Worm (Caenorhabditis elegans) whole organism, young adult: Measurements from ENCODE around the gene csn-1.

Source experiments
- B0336.3 ChIP-seq: fragments of 200-800 bp; sonication (Bioruptor generic); IDR thresholded peaks from 2 replicates; pipeline ENCODE4 v1.3.6; 2022; ENCODE audit warnings: missing genetic modification characterization, missing compliant biosample characterization
- F22D6.2 ChIP-seq: sonication (generic microtip); optimal IDR thresholded peaks from 2 replicates; lab custom pipeline; 2016; ENCODE audit warnings: mild to moderate bottlenecking, missing genetic modification characterization, missing compliant biosample characterization
- F23B12.7 ChIP-seq: sonication (generic microtip); optimal IDR thresholded peaks from 2 replicates; lab custom pipeline; 2017; ENCODE audit warnings: missing genetic modification characterization, mild to moderate bottlenecking, missing compliant biosample characterization, antibody characterized with exemption, moderate library complexity; ENCODE audit not compliant: insufficient read depth
- F37B4.10 ChIP-seq: fragments of 200-800 bp; sonication (Bioruptor generic); IDR thresholded peaks from 2 replicates; pipeline ENCODE4 v1.3.6; 2022; ENCODE audit warnings: missing genetic modification characterization, missing compliant biosample characterization
- F57C9.4 ChIP-seq: sonication (generic microtip); optimal IDR thresholded peaks from 2 replicates; lab custom pipeline; 2017; ENCODE audit warnings: mild to moderate bottlenecking, missing genetic modification characterization, missing compliant biosample characterization
- Y67H2A.10 ChIP-seq: fragments of 200-800 bp; sonication (Bioruptor generic); conservative IDR thresholded peaks from 2 replicates; pipeline ENCODE4 v1.3.6; 2022; ENCODE audit warnings: missing genetic modification reagents, missing genetic modification characterization, missing compliant biosample characterization
- Y95B8A.8 ChIP-seq: fragments of 200-800 bp; sonication (Bioruptor generic); IDR thresholded peaks from 2 replicates; pipeline ENCODE4 v1.3.6; 2022; ENCODE audit warnings: missing genetic modification reagents, missing genetic modification characterization, missing compliant biosample characterization
- aptf-2 ChIP-seq: fragments of 200-800 bp; sonication (Bioruptor generic); conservative IDR thresholded peaks from 2 replicates; pipeline ENCODE4 v1.3.6; 2022; ENCODE audit warnings: missing genetic modification reagents, missing genetic modification characterization, missing compliant biosample characterization
- attf-5 ChIP-seq: fragments of 200-800 bp; sonication (Bioruptor generic); optimal IDR thresholded peaks from 2 replicates; lab custom pipeline; 2018; ENCODE audit warnings: mild to moderate bottlenecking, missing genetic modification characterization, missing compliant biosample characterization
- bed-2 ChIP-seq: fragments of 200-800 bp; sonication (Bioruptor generic); IDR thresholded peaks from 2 replicates; pipeline ENCODE4 v1.3.6; 2022; ENCODE audit warnings: missing genetic modification reagents, missing genetic modification characterization, missing compliant biosample characterization
- cebp-1 ChIP-seq, 2 experiments: fragments of 200-800 bp in 1 of 2; sonication (Bioruptor generic) in 1 of 2; sonication (generic microtip) in 1 of 2; IDR thresholded peaks in 1 of 2; optimal IDR thresholded peaks in 1 of 2; 2 replicates each; pipeline versions ENCODE4 v1.3.6 to Lab custom; 2017 to 2022; ENCODE audit warnings: missing compliant biosample characterization in 2 of 2, missing genetic modification characterization in 2 of 2, mild to moderate bottlenecking in 1 of 2, missing genetic modification reagents in 1 of 2, moderate library complexity in 1 of 2
- cebp-2 ChIP-seq: fragments of 200-800 bp; sonication (Bioruptor generic); IDR thresholded peaks from 2 replicates; pipeline ENCODE4 v1.3.6; 2022; ENCODE audit warnings: missing genetic modification characterization, missing compliant biosample characterization
- ceh-100 ChIP-seq: fragments of 200-800 bp; sonication (Bioruptor generic); IDR thresholded peaks from 2 replicates; pipeline ENCODE4 v1.3.6; 2022; ENCODE audit warnings: missing genetic modification reagents, missing genetic modification characterization, missing compliant biosample characterization
- ceh-27 ChIP-seq: fragments of 200-800 bp; sonication (Bioruptor generic); optimal IDR thresholded peaks from 2 replicates; lab custom pipeline; 2018; ENCODE audit warnings: mild to moderate bottlenecking, missing genetic modification characterization, moderate library complexity, missing compliant biosample characterization
- ceh-79 ChIP-seq: sonication (generic microtip); optimal IDR thresholded peaks from 2 replicates; lab custom pipeline; 2017; ENCODE audit warnings: mild to moderate bottlenecking, missing genetic modification characterization, missing compliant biosample characterization
- ceh-91 ChIP-seq: fragments of 200-800 bp; sonication (Bioruptor generic); IDR thresholded peaks from 2 replicates; pipeline ENCODE4 v1.3.6; 2022; ENCODE audit warnings: missing genetic modification reagents, missing genetic modification characterization, missing compliant biosample characterization
- die-1 ChIP-seq: sonication (generic microtip); optimal IDR thresholded peaks from 2 replicates; lab custom pipeline; 2016; ENCODE audit warnings: missing genotype, mild to moderate bottlenecking, missing genetic modification characterization, missing compliant biosample characterization
- dox-1 ChIP-seq: fragments of 200-800 bp; sonication (Bioruptor generic); IDR thresholded peaks from 2 replicates; pipeline ENCODE4 v1.3.6; 2022; ENCODE audit warnings: missing genetic modification reagents, missing genetic modification characterization, missing compliant biosample characterization
- egl-44 ChIP-seq: fragments of 200-800 bp; sonication (Bioruptor generic); IDR thresholded peaks from 2 replicates; pipeline ENCODE4 v1.3.6; 2022; ENCODE audit warnings: missing genetic modification reagents, missing genetic modification characterization, missing compliant biosample characterization
- egrh-3 ChIP-seq: fragments of 200-800 bp; sonication (Bioruptor generic); IDR thresholded peaks from 2 replicates; pipeline ENCODE4 v1.3.6; 2022; ENCODE audit warnings: missing genetic modification reagents, missing genetic modification characterization, missing compliant biosample characterization
- gei-17 ChIP-seq: fragments of 200-800 bp; sonication (Bioruptor generic); optimal IDR thresholded peaks from 2 replicates; lab custom pipeline; 2018; ENCODE audit warnings: mild to moderate bottlenecking, missing genetic modification characterization, missing compliant biosample characterization
- hlh-12 ChIP-seq: sonication (generic microtip); optimal IDR thresholded peaks from 2 replicates; lab custom pipeline; 2016; ENCODE audit warnings: missing genetic modification characterization, missing compliant biosample characterization
- hlh-26 ChIP-seq: fragments of 200-800 bp; sonication (Bioruptor generic); conservative IDR thresholded peaks from 2 replicates; pipeline ENCODE4 v1.3.6; 2022; ENCODE audit warnings: missing genetic modification reagents, missing genetic modification characterization, missing compliant biosample characterization
- hmg-1.2 ChIP-seq: fragments of 200-800 bp; sonication (Bioruptor generic); IDR thresholded peaks from 2 replicates; pipeline ENCODE4 v1.3.6; 2022; ENCODE audit warnings: missing genetic modification reagents, missing genetic modification characterization, missing compliant biosample characterization
- let-526 ChIP-seq: fragments of 200-800 bp; sonication (Bioruptor generic); IDR thresholded peaks from 2 replicates; pipeline ENCODE4 v1.3.6; 2022; ENCODE audit warnings: missing genetic modification reagents, missing genetic modification characterization, missing compliant biosample characterization
- let-607 ChIP-seq, 2 experiments: fragments of 200-800 bp in 1 of 2; sonication (Bioruptor generic) in 1 of 2; sonication (generic microtip) in 1 of 2; optimal IDR thresholded peaks; 2 replicates each; lab custom pipeline; 2016 to 2018; ENCODE audit warnings: mild to moderate bottlenecking in 2 of 2, missing compliant biosample characterization in 2 of 2, missing genetic modification characterization in 2 of 2, moderate library complexity in 2 of 2, missing genotype in 1 of 2
- lin-40 ChIP-seq: sonication (generic microtip); optimal IDR thresholded peaks from 2 replicates; lab custom pipeline; 2016; ENCODE audit warnings: missing genetic modification characterization, mild to moderate bottlenecking, missing compliant biosample characterization, missing genotype, missing genetic modification reagents
- lin-54 ChIP-seq: fragments of 200-800 bp; sonication (Bioruptor generic); optimal IDR thresholded peaks from 2 replicates; lab custom pipeline; 2018; ENCODE audit warnings: mild to moderate bottlenecking, missing genetic modification characterization, missing compliant biosample characterization
- lir-1 ChIP-seq: fragments of 200-800 bp; sonication (Bioruptor generic); conservative IDR thresholded peaks from 2 replicates; pipeline ENCODE4 v1.3.6; 2022; ENCODE audit warnings: missing genetic modification reagents, missing genetic modification characterization, missing compliant biosample characterization
- lsl-1 ChIP-seq: fragments of 200-800 bp; sonication (Bioruptor generic); optimal IDR thresholded peaks from 2 replicates; lab custom pipeline; 2018; ENCODE audit warnings: mild to moderate bottlenecking, missing genetic modification characterization, moderate library complexity, missing compliant biosample characterization
- madf-3 ChIP-seq: fragments of 200-800 bp; sonication (Bioruptor generic); IDR thresholded peaks from 2 replicates; pipeline ENCODE4 v1.3.6; 2022; ENCODE audit warnings: missing genetic modification reagents, missing genetic modification characterization, missing compliant biosample characterization
- madf-8 ChIP-seq: fragments of 200-800 bp; sonication (Bioruptor generic); conservative IDR thresholded peaks from 2 replicates; pipeline ENCODE4 v1.3.6; 2022; ENCODE audit warnings: missing genetic modification reagents, missing genetic modification characterization, missing compliant biosample characterization
- mcd-1 ChIP-seq: fragments of 200-800 bp; sonication (Bioruptor generic); IDR thresholded peaks from 2 replicates; pipeline ENCODE4 v1.3.6; 2022; ENCODE audit warnings: missing genetic modification reagents, missing genetic modification characterization, missing compliant biosample characterization
- mel-28 ChIP-seq: sonication (generic microtip); optimal IDR thresholded peaks from 2 replicates; lab custom pipeline; 2016; ENCODE audit warnings: borderline replicate concordance, mild to moderate bottlenecking, missing genetic modification characterization, missing compliant biosample characterization
- nfya-1 ChIP-seq: sonication (generic microtip); optimal IDR thresholded peaks from 2 replicates; lab custom pipeline; 2017; ENCODE audit warnings: antibody characterized with exemption, missing compliant biosample characterization, missing genetic modification characterization, borderline replicate concordance; ENCODE audit not compliant: insufficient read depth
- rcor-1 ChIP-seq: fragments of 200-800 bp; sonication (Bioruptor generic); IDR thresholded peaks from 2 replicates; pipeline ENCODE4 v1.3.6; 2022; ENCODE audit warnings: missing genetic modification reagents, missing genetic modification characterization, missing compliant biosample characterization
- repo-1 ChIP-seq: sonication (generic microtip); optimal IDR thresholded peaks from 2 replicates; lab custom pipeline; 2017; ENCODE audit warnings: mild to moderate bottlenecking, missing genetic modification characterization, missing compliant biosample characterization
- rpc-1 ChIP-seq, 2 experiments: fragments of 150-350 bp in 1 of 2; sonication (generic microtip) in 1 of 2; optimal IDR thresholded peaks; 2 replicates each; lab custom pipeline; 2014 to 2018; ENCODE audit warnings: missing biosample characterization in 1 of 2, missing genetic modification characterization in 1 of 2, missing genetic modification reagents in 1 of 2, missing genotype in 1 of 2
- sea-2 ChIP-seq: fragments of 200-800 bp; sonication (Bioruptor generic); IDR thresholded peaks from 2 replicates; pipeline ENCODE4 v1.3.6; 2022; ENCODE audit warnings: missing genetic modification characterization, missing compliant biosample characterization
- snpc-1.3 ChIP-seq: sonication (generic microtip); optimal IDR thresholded peaks from 2 replicates; lab custom pipeline; 2017; ENCODE audit warnings: missing genetic modification characterization, mild to moderate bottlenecking, missing compliant biosample characterization, antibody characterized with exemption, moderate library complexity, missing genotype, missing genetic modification reagents; ENCODE audit not compliant: insufficient read depth
- snpc-3.4 ChIP-seq: sonication (generic microtip); optimal IDR thresholded peaks from 2 replicates; lab custom pipeline; 2017; ENCODE audit warnings: missing genetic modification characterization, mild to moderate bottlenecking, missing compliant biosample characterization, antibody characterized with exemption, moderate library complexity, missing genotype, missing genetic modification reagents
- sptf-2 ChIP-seq: fragments of 200-800 bp; sonication (Bioruptor generic); optimal IDR thresholded peaks from 2 replicates; lab custom pipeline; 2018; ENCODE audit warnings: mild to moderate bottlenecking, missing genetic modification characterization, missing compliant biosample characterization
- tbp1 ChIP-seq: fragments of 200-800 bp; sonication (Bioruptor generic); optimal IDR thresholded peaks from 2 replicates; lab custom pipeline; 2018; ENCODE audit warnings: mild to moderate bottlenecking, missing genetic modification characterization, missing compliant biosample characterization
- unc-130 ChIP-seq: sonication (generic microtip); optimal IDR thresholded peaks from 2 replicates; lab custom pipeline; 2016; ENCODE audit warnings: missing genetic modification reagents, missing genetic modification characterization, missing compliant biosample characterization
- unc-62 ChIP-seq: fragments of 150-350 bp; optimal IDR thresholded peaks from 2 replicates; lab custom pipeline; 2014; ENCODE audit warnings: missing biosample characterization, missing genetic modification reagents, missing genetic modification characterization
- ztf-22 ChIP-seq: fragments of 200-800 bp; sonication (Bioruptor generic); optimal IDR thresholded peaks from 2 replicates; lab custom pipeline; 2018; ENCODE audit warnings: mild to moderate bottlenecking, missing genetic modification characterization, moderate library complexity, missing compliant biosample characterization
- ztf-25 ChIP-seq: fragments of 200-800 bp; sonication (Bioruptor generic); IDR thresholded peaks from 2 replicates; pipeline ENCODE4 v1.3.6; 2022; ENCODE audit warnings: missing genetic modification reagents, missing genetic modification characterization, missing compliant biosample characterization

The csn-1 gene

DNA sequence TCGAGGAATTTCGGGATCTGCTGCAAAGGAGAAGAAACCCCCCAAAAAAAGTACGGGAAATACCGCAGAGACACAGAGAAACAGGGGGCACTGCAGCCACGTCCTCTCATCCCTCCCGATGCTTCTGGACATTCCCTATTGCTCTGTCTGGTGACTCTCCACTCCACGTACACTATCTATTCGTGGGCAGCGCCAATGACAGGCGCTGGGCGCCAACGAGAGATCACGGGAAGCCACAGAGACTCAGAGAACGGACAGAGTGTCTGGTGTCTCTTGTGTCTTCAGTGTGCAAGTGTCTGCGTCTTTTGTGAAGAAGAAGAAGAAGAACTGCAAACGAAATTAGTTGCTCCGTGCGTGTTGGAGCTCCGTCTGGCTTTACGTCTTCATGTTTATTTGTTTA is 12.6 kb downstream of the csn-1 start:
- TF ChIP-seq ceh-79 (tag; lab: Kevin White, UChicago), result no peak
- peak; percentile 56 for TF ChIP-seq tbp1 (GFP tag; lab: Kevin White, UChicago)
- no peak for TF ChIP-seq ceh-91 (GFP tag; lab: Robert Waterston, UW)
- no peak for TF ChIP-seq die-1 (tag; lab: Kevin White, UChicago)
- TF ChIP-seq sea-2 (GFP tag; lab: Robert Waterston, UW), result no peak
- TF ChIP-seq sptf-2 (GFP tag; lab: Kevin White, UChicago), result no peak
- peak; percentile 33 for TF ChIP-seq egrh-3
- no peak for TF ChIP-seq hlh-26
- TF ChIP-seq B0336.3 (GFP tag; lab: Robert Waterston, UW), result peak; percentile 80
- TF ChIP-seq lsl-1 (GFP tag; lab: Kevin White, UChicago), result no peak
- no peak for TF ChIP-seq cebp-1 (GFP tag; IDR thresholded peaks at IDR 0.05; lab: Robert Waterston, UW)
- TF ChIP-seq cebp-1 (tag; optimal IDR thresholded peaks at IDR 0.05; lab: Kevin White, UChicago), result peak; percentile 83
- no peak for TF ChIP-seq repo-1
- no peak for TF ChIP-seq F57C9.4 (tag; lab: Kevin White, UChicago)
- TF ChIP-seq nfya-1 (tag; lab: Kevin White, UChicago), result no peak
- no peak for TF ChIP-seq ztf-25 (GFP tag; lab: Robert Waterston, UW)
- no peak for TF ChIP-seq madf-3
- TF ChIP-seq attf-5 (GFP tag; lab: Kevin White, UChicago), result peak; percentile 78
- 0 out of 2 replicates have a peak, but pooled peaks have one; percentile 15 for TF ChIP-seq ceh-100 (GFP tag; lab: Robert Waterston, UW)
- TF ChIP-seq aptf-2 (GFP tag; lab: Robert Waterston, UW), result no peak
- TF ChIP-seq ztf-22, result no peak
- peak; percentile 17 for TF ChIP-seq rpc-1 (optimal IDR thresholded peaks at IDR 0.05; lab: Kevin White, UChicago)
- TF ChIP-seq rpc-1 (tag; optimal IDR thresholded peaks at IDR 0.05; lab: Kevin White, UChicago), result no peak
- no peak for TF ChIP-seq hlh-12 (tag; lab: Kevin White, UChicago)
- no peak for TF ChIP-seq unc-130 (GFP tag; lab: Kevin White, UChicago)
- peak; percentile 86 for TF ChIP-seq lin-40 (tag; lab: Kevin White, UChicago)
- TF ChIP-seq let-526 (GFP tag; lab: Robert Waterston, UW), result peak; percentile 82; the same call in 1 of the 2 replicates
- TF ChIP-seq dox-1 (GFP tag; lab: Robert Waterston, UW), result peak; percentile 79
- no peak for TF ChIP-seq F22D6.2 (tag; lab: Kevin White, UChicago)
- no peak for TF ChIP-seq unc-62 (GFP tag; lab: Kevin White, UChicago)
- TF ChIP-seq snpc-3.4, result no peak
- no peak for TF ChIP-seq cebp-2 (GFP tag; lab: Robert Waterston, UW)
- TF ChIP-seq mel-28, result peak; percentile 53
- peak; percentile 42 for TF ChIP-seq lin-54 (GFP tag; lab: Kevin White, UChicago)
- TF ChIP-seq rcor-1, result no peak
- no peak for TF ChIP-seq bed-2
- TF ChIP-seq F23B12.7, result no peak
- no peak for TF ChIP-seq madf-8 (GFP tag; lab: Robert Waterston, UW)
- TF ChIP-seq Y95B8A.8 (GFP tag; lab: Robert Waterston, UW), result no peak
- 0 out of 2 replicates have a peak, but pooled peaks have one; percentile 49 for TF ChIP-seq egl-44 (GFP tag; lab: Robert Waterston, UW)
- peak; percentile 96 to 97 for TF ChIP-seq let-607 (tag; optimal IDR thresholded peaks at IDR 0.05; lab: Kevin White, UChicago)
- peak; percentile 96 for TF ChIP-seq hmg-1.2 (GFP tag; lab: Robert Waterston, UW)
- TF ChIP-seq gei-17 (GFP tag; lab: Kevin White, UChicago), result no peak
- TF ChIP-seq ceh-27 (GFP tag; lab: Kevin White, UChicago), result peak; percentile 76
- TF ChIP-seq Y67H2A.10 (GFP tag; lab: Robert Waterston, UW), result no peak
- TF ChIP-seq F37B4.10 (GFP tag; lab: Robert Waterston, UW), result no peak
- peak; percentile 44; the same call in 1 of the 2 replicates for TF ChIP-seq lir-1 (GFP tag; lab: Robert Waterston, UW)
- TF ChIP-seq snpc-1.3 (tag; lab: Kevin White, UChicago), result no peak
- TF ChIP-seq mcd-1 (GFP tag; lab: Robert Waterston, UW), result peak; percentile 86
